Fruit fly (Drosophila melanogaster) whole organism, embryonic: Measurements from ENCODE around the gene CG13833.
A peak's percentile ranks its signal among the peaks of the same experiment; 100 is the strongest.

Source experiments
- Abd-B ChIP-seq: fragments of 200-800 bp; sonication (Bioruptor generic); optimal IDR thresholded peaks from 2 replicates; lab custom pipeline; 2018; ENCODE audit warnings: missing biosample characterization, mild to moderate bottlenecking, missing genetic modification characterization, moderate library complexity
- Bdp1 ChIP-seq: fragments of 200-800 bp; sonication (Bioruptor generic); optimal IDR thresholded peaks from 3 replicates; lab custom pipeline; 2016; ENCODE audit warnings: missing biosample characterization, missing genetic modification characterization
- CG13624 ChIP-seq: fragments of 200-800 bp; sonication (Bioruptor generic); optimal IDR thresholded peaks from 2 replicates; lab custom pipeline; 2016; ENCODE audit warnings: missing biosample characterization, missing genetic modification characterization
- CG13894 ChIP-seq: fragments of 200-800 bp; sonication (Bioruptor generic); optimal IDR thresholded peaks from 3 replicates; lab custom pipeline; 2018; ENCODE audit warnings: missing biosample characterization, mild to moderate bottlenecking, missing genetic modification characterization, moderate library complexity
- CG15514 ChIP-seq: fragments of 200-800 bp; sonication (Bioruptor generic); optimal IDR thresholded peaks from 3 replicates; lab custom pipeline; 2017; ENCODE audit warnings: missing biosample characterization, missing genetic modification characterization, mild to moderate bottlenecking, moderate library complexity, missing genetic modification reagents
- CG17385 ChIP-seq: fragments of 200-800 bp; sonication (Bioruptor generic); optimal IDR thresholded peaks from 3 replicates; lab custom pipeline; 2018; ENCODE audit warnings: missing biosample characterization, mild to moderate bottlenecking, missing genetic modification characterization
- CG17612 ChIP-seq: fragments of 200-800 bp; sonication (Bioruptor generic); IDR thresholded peaks from 2 replicates; pipeline ENCODE4 v1.3.6; 2022; ENCODE audit warnings: missing biosample characterization, missing genetic modification characterization
- CG17912 ChIP-seq: fragments of 200-800 bp; sonication (Bioruptor generic); optimal IDR thresholded peaks from 2 replicates; lab custom pipeline; 2018; ENCODE audit warnings: missing biosample characterization, mild to moderate bottlenecking, missing genetic modification characterization
- CG18262 ChIP-seq: fragments of 200-800 bp; optimal IDR thresholded peaks from 3 replicates; lab custom pipeline; 2019; ENCODE audit warnings: missing biosample characterization, mild to moderate bottlenecking, missing genetic modification characterization, moderate library complexity
- CG2889 ChIP-seq: fragments of 200-800 bp; sonication (Bioruptor generic); IDR thresholded peaks from 3 replicates; pipeline ENCODE4 v1.3.6; 2022; ENCODE audit warnings: missing biosample characterization, missing genetic modification characterization
- CG3065 ChIP-seq: fragments of 200-800 bp; sonication (Bioruptor generic); optimal IDR thresholded peaks from 2 replicates; lab custom pipeline; 2016; ENCODE audit warnings: missing biosample characterization, missing genetic modification characterization
- CG3281 ChIP-seq: fragments of 200-800 bp; sonication (Bioruptor generic); optimal IDR thresholded peaks from 3 replicates; lab custom pipeline; 2017; ENCODE audit warnings: missing biosample characterization, mild to moderate bottlenecking, missing genetic modification characterization
- CG34422 ChIP-seq: fragments of 200-800 bp; sonication (Bioruptor generic); IDR thresholded peaks from 3 replicates; pipeline ENCODE4 v1.3.6; 2022; ENCODE audit warnings: missing biosample characterization, missing genetic modification characterization
- CG3847 ChIP-seq: fragments of 200-800 bp; sonication (Bioruptor generic); IDR thresholded peaks from 2 replicates; pipeline ENCODE4 v1.3.6; 2022; ENCODE audit warnings: missing biosample characterization, missing genetic modification characterization
- CG3995 ChIP-seq: fragments of 200-800 bp; sonication (Bioruptor generic); optimal IDR thresholded peaks from 3 replicates; lab custom pipeline; 2016; ENCODE audit warnings: missing biosample characterization, missing genetic modification characterization
- CG42726 ChIP-seq: fragments of 200-800 bp; sonication (Bioruptor generic); IDR thresholded peaks from 2 replicates; pipeline ENCODE4 v1.3.6; 2022; ENCODE audit warnings: missing biosample characterization, missing genetic modification characterization; ENCODE audit not compliant: partially characterized antibody
- CG8765 ChIP-seq: fragments of 200-800 bp; sonication (Bioruptor generic); IDR thresholded peaks from 2 replicates; pipeline ENCODE4 v1.3.6; 2022; ENCODE audit warnings: missing biosample characterization, missing genetic modification characterization
- CG9932 ChIP-seq: fragments of 200-800 bp; sonication (Bioruptor generic); IDR thresholded peaks from 2 replicates; pipeline ENCODE4 v1.3.6; 2022; ENCODE audit warnings: missing biosample characterization, missing genetic modification characterization
- Dfd ChIP-seq, 2 experiments: fragments of >200 bp; optimal IDR thresholded peaks; 2 replicates each; lab custom pipeline; 2017; ENCODE audit warnings: missing biosample characterization in 2 of 2, missing genetic modification characterization in 2 of 2
- Fer1 ChIP-seq: fragments of 200-800 bp; sonication (Bioruptor generic); optimal IDR thresholded peaks from 2 replicates; lab custom pipeline; 2017; ENCODE audit warnings: missing biosample characterization, mild to moderate bottlenecking, missing genetic modification characterization
- Fer2 ChIP-seq: fragments of 200-800 bp; sonication (Bioruptor generic); optimal IDR thresholded peaks from 2 replicates; lab custom pipeline; 2018; ENCODE audit warnings: missing biosample characterization, mild to moderate bottlenecking, missing genetic modification characterization, moderate library complexity
- MBD-R2 ChIP-seq: fragments of 200-800 bp; sonication (Bioruptor generic); IDR thresholded peaks from 2 replicates; pipeline ENCODE4 v1.3.6; 2022; ENCODE audit warnings: missing biosample characterization, missing genetic modification characterization
- Pdp1 ChIP-seq, 2 experiments: fragments of 200-800 bp; sonication (Bioruptor generic); optimal IDR thresholded peaks; 3 replicates each; lab custom pipeline; 2016; ENCODE audit warnings: missing biosample characterization in 2 of 2, missing genetic modification characterization in 2 of 2, mild to moderate bottlenecking in 1 of 2, moderate library complexity in 1 of 2
- Sry-β ChIP-seq: fragments of 200-800 bp; sonication (Bioruptor generic); optimal IDR thresholded peaks from 2 replicates; lab custom pipeline; 2018; ENCODE audit warnings: missing biosample characterization, mild to moderate bottlenecking, missing genetic modification characterization, moderate library complexity
- Sry-δ ChIP-seq: fragments of 200-800 bp; sonication (Bioruptor generic); optimal IDR thresholded peaks from 2 replicates; lab custom pipeline; 2016; ENCODE audit warnings: missing biosample characterization, missing genetic modification characterization
- ab ChIP-seq: fragments of 200-800 bp; sonication (Bioruptor generic); optimal IDR thresholded peaks from 2 replicates; lab custom pipeline; 2016; ENCODE audit warnings: missing biosample characterization, missing genetic modification characterization
- ac ChIP-seq: fragments of 200-800 bp; sonication (Bioruptor generic); optimal IDR thresholded peaks from 3 replicates; lab custom pipeline; 2017; ENCODE audit warnings: missing biosample characterization, mild to moderate bottlenecking, missing genetic modification characterization
- al ChIP-seq: fragments of 200-800 bp; sonication (Bioruptor generic); IDR thresholded peaks from 2 replicates; pipeline ENCODE4 v1.3.6; 2022; ENCODE audit warnings: missing biosample characterization, missing genetic modification characterization
- ash1 ChIP-seq: fragments of 200-800 bp; sonication (Bioruptor generic); optimal IDR thresholded peaks from 2 replicates; lab custom pipeline; 2018; ENCODE audit warnings: missing biosample characterization, mild to moderate bottlenecking, missing genetic modification characterization
- bbx ChIP-seq: fragments of 200-800 bp; sonication (Bioruptor generic); IDR thresholded peaks from 2 replicates; pipeline ENCODE4 v1.3.6; 2022; ENCODE audit warnings: missing biosample characterization, missing genetic modification characterization; ENCODE audit not compliant: partially characterized antibody
- bigmax ChIP-seq: fragments of 200-800 bp; sonication (Bioruptor generic); optimal IDR thresholded peaks from 2 replicates; lab custom pipeline; 2018; ENCODE audit warnings: missing biosample characterization, mild to moderate bottlenecking, missing genetic modification characterization
- btn ChIP-seq: fragments of 200-800 bp; sonication (Bioruptor generic); optimal IDR thresholded peaks from 2 replicates; lab custom pipeline; 2016; ENCODE audit warnings: missing biosample characterization, missing genetic modification characterization
- cas ChIP-seq: fragments of 200-800 bp; sonication (Bioruptor generic); IDR thresholded peaks from 2 replicates; pipeline ENCODE4 v1.3.6; 2022; ENCODE audit warnings: missing biosample characterization, missing genetic modification characterization
- crol ChIP-seq: fragments of 200-800 bp; sonication (Bioruptor generic); IDR thresholded peaks from 2 replicates; pipeline ENCODE4 v1.3.6; 2022; ENCODE audit warnings: missing biosample characterization, missing genetic modification characterization
- dmrt11E ChIP-seq: fragments of 200-800 bp; sonication (Bioruptor generic); optimal IDR thresholded peaks from 3 replicates; lab custom pipeline; 2018; ENCODE audit warnings: missing biosample characterization, mild to moderate bottlenecking, missing genetic modification characterization, moderate library complexity
- emc ChIP-seq: fragments of 200-800 bp; sonication (Bioruptor generic); optimal IDR thresholded peaks from 2 replicates; lab custom pipeline; 2016; ENCODE audit warnings: missing biosample characterization, missing genetic modification characterization
- fd102C ChIP-seq: fragments of 200-800 bp; sonication (Bioruptor generic); optimal IDR thresholded peaks from 2 replicates; lab custom pipeline; 2018; ENCODE audit warnings: missing biosample characterization, mild to moderate bottlenecking, missing genetic modification characterization, moderate library complexity
- gsb ChIP-seq: fragments of 200-800 bp; sonication (Bioruptor generic); IDR thresholded peaks from 2 replicates; pipeline ENCODE4 v1.3.6; 2022; ENCODE audit warnings: missing biosample characterization, missing genetic modification characterization
- lbe ChIP-seq: fragments of 200-800 bp; sonication (Bioruptor generic); optimal IDR thresholded peaks from 2 replicates; lab custom pipeline; 2016; ENCODE audit warnings: missing biosample characterization, mild to moderate bottlenecking, missing genetic modification characterization
- pfk ChIP-seq: fragments of 200-800 bp; sonication (Bioruptor generic); optimal IDR thresholded peaks from 2 replicates; lab custom pipeline; 2018; ENCODE audit warnings: missing biosample characterization, mild to moderate bottlenecking, missing genetic modification characterization, moderate library complexity
- prd ChIP-seq, 3 experiments: fragments of >200 bp in 2 of 3; fragments of 200-800 bp in 1 of 3; sonication (Bioruptor generic) in 1 of 3; optimal IDR thresholded peaks in 2 of 3; IDR thresholded peaks in 1 of 3; 2 replicates in 2 of 3; 3 replicates in 1 of 3; pipeline versions ENCODE4 v1.3.6 to Lab custom; 2017 to 2022; ENCODE audit warnings: missing biosample characterization in 1 of 3, missing genetic modification characterization in 1 of 3
- pum ChIP-seq: fragments of 200-800 bp; sonication (Bioruptor generic); optimal IDR thresholded peaks from 2 replicates; lab custom pipeline; 2016; ENCODE audit warnings: missing biosample characterization, missing genetic modification characterization
- pzg ChIP-seq: fragments of 200-800 bp; sonication (Bioruptor generic); optimal IDR thresholded peaks from 3 replicates; lab custom pipeline; 2018; ENCODE audit warnings: missing biosample characterization, mild to moderate bottlenecking, missing genetic modification characterization, moderate library complexity
- row ChIP-seq: fragments of 200-800 bp; sonication (Bioruptor generic); IDR thresholded peaks from 3 replicates; pipeline ENCODE4 v1.3.6; 2022; ENCODE audit warnings: missing biosample characterization, missing genetic modification characterization
- sc ChIP-seq, 3 experiments: fragments of >200 bp in 2 of 3; fragments of 200-800 bp in 1 of 3; sonication (Bioruptor generic) in 1 of 3; optimal IDR thresholded peaks; 2 replicates in 2 of 3; 3 replicates in 1 of 3; lab custom pipeline; 2017; ENCODE audit warnings: mild to moderate bottlenecking in 1 of 3, missing biosample characterization in 1 of 3, missing genetic modification characterization in 1 of 3, missing genetic modification reagents in 1 of 3
- schlank ChIP-seq: fragments of 200-800 bp; sonication (Bioruptor generic); optimal IDR thresholded peaks from 2 replicates; lab custom pipeline; 2018; ENCODE audit warnings: missing biosample characterization, mild to moderate bottlenecking, missing genetic modification characterization
- sens ChIP-seq: fragments of 200-800 bp; sonication (Bioruptor generic); peaks from one replicate; lab custom pipeline; 2016; ENCODE audit warnings: missing biosample characterization, missing genetic modification characterization
- tgo ChIP-seq: fragments of 200-800 bp; sonication (Bioruptor generic); IDR thresholded peaks from 3 replicates; pipeline ENCODE4 v1.3.6; 2022; ENCODE audit warnings: missing biosample characterization, missing genetic modification characterization
- unpg ChIP-seq: fragments of 200-800 bp; sonication (Bioruptor generic); optimal IDR thresholded peaks from 3 replicates; lab custom pipeline; 2018; ENCODE audit warnings: missing biosample characterization, mild to moderate bottlenecking, missing genetic modification characterization, moderate library complexity
- yki ChIP-seq: fragments of >200 bp; optimal IDR thresholded peaks from 3 replicates; lab custom pipeline; 2018

CG13833 gene

DNA sequence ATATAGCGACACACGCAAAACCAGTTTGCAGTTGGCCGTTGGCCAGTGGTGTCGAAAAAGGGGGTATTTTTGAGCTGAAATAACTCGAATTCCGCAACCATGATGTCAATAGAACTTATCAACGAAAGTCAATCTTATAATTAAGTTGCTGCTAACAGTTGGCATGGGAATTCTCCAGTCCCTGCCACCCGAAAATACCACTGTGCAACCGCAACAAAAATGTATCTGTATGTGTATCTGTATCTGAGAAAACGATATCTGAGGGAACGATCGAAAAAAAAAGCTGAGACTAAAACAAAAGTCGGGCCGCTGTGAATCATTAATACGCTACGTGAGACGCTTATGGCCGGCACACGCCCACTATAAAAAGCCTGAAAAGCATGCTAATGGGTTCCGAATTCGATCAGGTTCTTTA is 11.2 kb upstream of the CG13833 start (continued):
- TF ChIP-seq Sry-β (GFP tag; lab: Kevin White, UChicago) (no peak), sens (GFP tag; lab: Kevin White, UChicago) (peak; percentile 57), dmrt11E (tag; lab: Kevin White, UChicago) (no peak), pfk (GFP tag; lab: Kevin White, UChicago) (no peak), CG17612 (GFP tag; lab: Robert Waterston, UW) (peak; percentile 24; the same call in 1 of the 2 replicates), bigmax (no peak), Pdp1 (GFP tag; optimal IDR thresholded peaks at IDR 0.05; lab: Kevin White, UChicago) (peak in 1 of 2 experiments; percentile 43), Bdp1 (no peak), CG13894 (tag; lab: Kevin White, UChicago) (no peak), cas (no peak), CG42726 (no peak), yki (lab: Kevin White, UChicago) (no peak), Fer2 (tag; lab: Kevin White, UChicago) (no peak), schlank (tag; lab: Kevin White, UChicago) (peak; percentile 11), CG3281 (GFP tag; lab: Kevin White, UChicago) (peak; percentile 46), CG3065 (no peak), lbe (GFP tag; lab: Kevin White, UChicago) (peak; percentile 87), ab (GFP tag; lab: Kevin White, UChicago) (no peak), tgo (GFP tag; lab: Robert Waterston, UW) (peak; percentile 57; the same call in 2 of the 3 replicates), Abd-B (peak; percentile 3), fd102C (GFP tag; lab: Kevin White, UChicago) (no peak), ac (GFP tag; lab: Kevin White, UChicago) (no peak), CG17912 (GFP tag; lab: Kevin White, UChicago) (no peak), CG34422 (peak; percentile 57; the same call in 1 of the 3 replicates), CG17385 (GFP tag; lab: Kevin White, UChicago) (peak; percentile 1), gsb (GFP tag; lab: Robert Waterston, UW) (peak; percentile 14; the same call in 1 of the 2 replicates), pzg (GFP tag; lab: Kevin White, UChicago) (no peak), prd (optimal IDR thresholded peaks at IDR 0.05; lab: Kevin White, UChicago) (no peak), prd (GFP tag; IDR thresholded peaks at IDR 0.05; lab: Robert Waterston, UW) (peak; percentile 61; the same call in 2 of the 3 replicates), CG13624 (peak; percentile 35), Sry-δ (GFP tag; lab: Kevin White, UChicago) (no peak), CG3995 (GFP tag; lab: Kevin White, UChicago) (no peak), CG3847 (GFP tag; lab: Robert Waterston, UW) (peak; percentile 48), al (GFP tag; lab: Robert Waterston, UW) (peak; percentile 74), CG8765 (no peak), btn (GFP tag; lab: Kevin White, UChicago) (no peak), CG9932 (GFP tag; lab: Robert Waterston, UW) (peak; percentile 88), CG2889 (GFP tag; lab: Robert Waterston, UW) (no peak), unpg (GFP tag; lab: Kevin White, UChicago) (peak; percentile 43), CG15514 (GFP tag; lab: Kevin White, UChicago) (peak; percentile 39), pum (GFP tag; lab: Kevin White, UChicago) (no peak), emc (GFP tag; lab: Kevin White, UChicago) (no peak), CG18262 (tag; lab: Kevin White, UChicago) (no peak), sc (optimal IDR thresholded peaks at IDR 0.05; lab: Kevin White, UChicago) (no peak), sc (GFP tag; optimal IDR thresholded peaks at IDR 0.05; lab: Kevin White, UChicago) (no peak), ash1 (GFP tag; lab: Kevin White, UChicago) (no peak), Fer1 (no peak), Dfd (GFP tag; optimal IDR thresholded peaks at IDR 0.05; lab: Kevin White, UChicago) (no peak), row (GFP tag; lab: Robert Waterston, UW) (peak; percentile 65), MBD-R2 (no peak), bbx (GFP tag; lab: Robert Waterston, UW) (no peak), crol (no peak)
